Worm (Caenorhabditis elegans): ENCODE data around the gene djr-1.1.

- no peak for TF ChIP-seq him-1 (tag; optimal IDR thresholded peaks at IDR 0.05)
- no peak for TF ChIP-seq W03F9.2 (tag; optimal IDR thresholded peaks at IDR 0.05)
- no peak for TF ChIP-seq dao-5 (tag; optimal IDR thresholded peaks at IDR 0.05)
Measured at ce11 chrII:264053-264452, 26.3 kb upstream of the djr-1.1 start, which contains the start of gene B0432.14.

Measured in whole organism, L4/young adult.